Worm (Caenorhabditis elegans): ENCODE measurements around the gene alh-3.
A peak's percentile ranks its signal among the peaks of the same experiment; 100 is the strongest.

alh-3 gene

ce11 chrIV:11027560-11027959 is 5.2 kb downstream of the alh-3 start:
- no peak for TF ChIP-seq egl-18 (GFP tag; IDR thresholded peaks at IDR 0.05)
- TF ChIP-seq ccch-3 (GFP tag; optimal IDR thresholded peaks at IDR 0.05): no peak
- no peak for TF ChIP-seq Y95B8A.8 (GFP tag; IDR thresholded peaks at IDR 0.05)
- peak; percentile 42 for TF ChIP-seq chd-7 (tag; optimal IDR thresholded peaks at IDR 0.05)
- TF ChIP-seq bed-1 (GFP tag; IDR thresholded peaks at IDR 0.05): no peak
- peak; percentile 28 for TF ChIP-seq attf-5 (GFP tag; optimal IDR thresholded peaks at IDR 0.05)
- TF ChIP-seq hsf-1 (GFP tag; IDR thresholded peaks at IDR 0.05): peak; percentile 90
- TF ChIP-seq madf-6 (GFP tag; IDR thresholded peaks at IDR 0.05): no peak
- TF ChIP-seq F52B5.7 (tag; optimal IDR thresholded peaks at IDR 0.05): no peak
- no peak for TF ChIP-seq rcor-1 (GFP tag; IDR thresholded peaks at IDR 0.05)
- TF ChIP-seq atf-7 (tag; optimal IDR thresholded peaks at IDR 0.05): peak; percentile 53
- peak; percentile 92 for TF ChIP-seq hmg-1.2 (GFP tag; IDR thresholded peaks at IDR 0.05)
- no peak for TF ChIP-seq ets-4 (GFP tag; optimal IDR thresholded peaks at IDR 0.05)
- TF ChIP-seq ztf-25 (GFP tag; IDR thresholded peaks at IDR 0.05): no peak
- no peak for TF ChIP-seq snpc-1.3 (tag; optimal IDR thresholded peaks at IDR 0.05; ENCODE audit: insufficient read depth)
- TF ChIP-seq ceh-100 (GFP tag; IDR thresholded peaks at IDR 0.05): no peak
- TF ChIP-seq nhr-27 (tag; optimal IDR thresholded peaks at IDR 0.05): no peak
- TF ChIP-seq nhr-90 (tag; optimal IDR thresholded peaks at IDR 0.05): no peak
- TF ChIP-seq Y53F4B.3 (GFP tag; IDR thresholded peaks at IDR 0.05): no peak
- TF ChIP-seq snpc-3.4 (tag; optimal IDR thresholded peaks at IDR 0.05): no peak
- TF ChIP-seq nfyb-1 (GFP tag; IDR thresholded peaks at IDR 0.05): peak; percentile 58; the same call in 1 of the 2 replicates
- no peak for TF ChIP-seq nfya-1 (tag; optimal IDR thresholded peaks at IDR 0.05; ENCODE audit: borderline replicate concordance, insufficient read depth)
- TF ChIP-seq repo-1 (tag; optimal IDR thresholded peaks at IDR 0.05): peak; percentile 20
- TF ChIP-seq hlh-26 (GFP tag; conservative IDR thresholded peaks at IDR 0.05): no peak
- TF ChIP-seq dpl-1 (GFP tag; optimal IDR thresholded peaks at IDR 0.05): no peak
- TF ChIP-seq aptf-3 (GFP tag; IDR thresholded peaks at IDR 0.05): no peak
- no peak for TF ChIP-seq ceh-79 (tag; optimal IDR thresholded peaks at IDR 0.05)
- TF ChIP-seq F57C9.4 (tag; optimal IDR thresholded peaks at IDR 0.05): no peak
- no peak for TF ChIP-seq C17E4.6 (GFP tag; IDR thresholded peaks at IDR 0.05)
- no peak for TF ChIP-seq efl-1 (GFP tag; optimal IDR thresholded peaks at IDR 0.05)
- TF ChIP-seq nhr-80 (tag; optimal IDR thresholded peaks at IDR 0.05): peak; percentile 88
- no peak for TF ChIP-seq tbx-9 (tag; optimal IDR thresholded peaks at IDR 0.05; ENCODE audit: borderline replicate concordance)
- no peak for TF ChIP-seq mel-28 (tag; optimal IDR thresholded peaks at IDR 0.05; ENCODE audit: borderline replicate concordance)
- no peak for TF ChIP-seq hmg-20 (GFP tag; IDR thresholded peaks at IDR 0.05)
- TF ChIP-seq sdz-38 (tag; optimal IDR thresholded peaks at IDR 0.05): no peak
- TF ChIP-seq rpc-1 (optimal IDR thresholded peaks at IDR 0.05): peak; percentile 5
- no peak for TF ChIP-seq rpc-1 (tag; optimal IDR thresholded peaks at IDR 0.05)
- TF ChIP-seq F23B12.7 (tag; optimal IDR thresholded peaks at IDR 0.05; ENCODE audit: insufficient read depth): no peak
- TF ChIP-seq snpc-4 (GFP tag; optimal IDR thresholded peaks at IDR 0.05): no peak
- peak in 3 of 4 experiments; percentile 7 to 44 (median 33) for TF ChIP-seq snpc-4 (tag; optimal IDR thresholded peaks at IDR 0.05)
- no peak for TF ChIP-seq lin-26 (GFP tag; IDR thresholded peaks at IDR 0.05)
- peak; percentile 49; the same call in 1 of the 2 replicates for TF ChIP-seq dox-1 (GFP tag; IDR thresholded peaks at IDR 0.05)
- peak; percentile 29 for TF ChIP-seq ztf-18 (tag; optimal IDR thresholded peaks at IDR 0.05)
- TF ChIP-seq him-1 (tag; optimal IDR thresholded peaks at IDR 0.05): no peak
- TF ChIP-seq zfh-2 (GFP tag; conservative IDR thresholded peaks at IDR 0.05): no peak
- TF ChIP-seq mcd-1 (GFP tag; IDR thresholded peaks at IDR 0.05): peak; percentile 46; the same call in 1 of the 2 replicates
- TF ChIP-seq madf-8 (GFP tag; conservative IDR thresholded peaks at IDR 0.05): no peak
- TF ChIP-seq ztf-28 (GFP tag; IDR thresholded peaks at IDR 0.05): no peak
- TF ChIP-seq madf-3 (GFP tag; IDR thresholded peaks at IDR 0.05): no peak
- TF ChIP-seq hrde-1 (tag; optimal IDR thresholded peaks at IDR 0.05; ENCODE audit: borderline replicate concordance): no peak

Data from whole organism, young adult.